Worm (Caenorhabditis elegans) whole organism, early embryonic: ENCODE measurements around the gene F59H6.14.

Source experiments
- ama-1 ChIP-seq: fragments of 150-350 bp; optimal IDR thresholded peaks from 2 replicates; lab custom pipeline; 2014
- ets-7 ChIP-seq: sonication (generic microtip); optimal IDR thresholded peaks from 2 replicates; lab custom pipeline; 2016; ENCODE audit warnings: missing genotype, missing genetic modification characterization, missing compliant biosample characterization
- flt-1 ChIP-seq: fragments of 200-800 bp; sonication (Bioruptor generic); IDR thresholded peaks from 2 replicates; pipeline ENCODE4 v1.3.6; 2022; ENCODE audit warnings: missing genetic modification characterization, missing compliant biosample characterization
- tbx-11 ChIP-seq: fragments of 200-800 bp; sonication (Bioruptor generic); IDR thresholded peaks from 2 replicates; pipeline ENCODE4 v1.3.6; 2022; ENCODE audit warnings: missing genetic modification characterization, missing compliant biosample characterization

- TF ChIP-seq ama-1 (lab: Kevin White, UChicago) (no peak), flt-1 (GFP tag; lab: Robert Waterston, UW) (no peak), tbx-11 (GFP tag; lab: Robert Waterston, UW) (no peak), ets-7 (tag; lab: Kevin White, UChicago) (no peak)
Measured at ce11 chrII:2012698-2013097, 20.7 kb upstream of the F59H6.14 start, which contains the start of gene F59H6.15.
